Fruit fly (Drosophila melanogaster): ENCODE measurements around the gene CG5854.

CG5854 gene

dm6 chr3R:23941643-23942424 is 8.1 kb downstream of the CG5854 start (continued):
- peak; percentile 34 for TF ChIP-seq Eip75B (GFP tag; optimal IDR thresholded peaks at IDR 0.05)
- no peak for TF ChIP-seq CG31627 (GFP tag; optimal IDR thresholded peaks at IDR 0.05)
- no peak for TF ChIP-seq CG6792 (GFP tag; optimal IDR thresholded peaks at IDR 0.05)
- TF ChIP-seq CG34406 (GFP tag; optimal IDR thresholded peaks at IDR 0.05) = no peak
- no peak for TF ChIP-seq fd85E (GFP tag; optimal IDR thresholded peaks at IDR 0.05)
- 0 out of 2 replicates have a peak, but pooled peaks have one; percentile 15 for TF ChIP-seq CG11294 (GFP tag; IDR thresholded peaks at IDR 0.05)
- no peak for TF ChIP-seq Ets21C (GFP tag; optimal IDR thresholded peaks at IDR 0.05)
- peak; percentile 16 for TF ChIP-seq pdm3 (GFP tag; optimal IDR thresholded peaks at IDR 0.05)
- peak; percentile 29 for TF ChIP-seq fkh (GFP tag; optimal IDR thresholded peaks at IDR 0.05)

- TF ChIP-seq Eip78C (GFP tag) (no peak), CG11902 (GFP tag; optimal IDR thresholded peaks at IDR 0.05) (no peak), vri (GFP tag; optimal IDR thresholded peaks at IDR 0.05) (no peak), CG34406 (GFP tag; optimal IDR thresholded peaks at IDR 0.05) (no peak)
These were observed 8.8 kb downstream of the CG5854 start for dm6 chr3R:23942550-23942949.

- no peak for TF ChIP-seq fd85E (GFP tag; optimal IDR thresholded peaks at IDR 0.05)
- TF ChIP-seq Eip78C (GFP tag) = peak; percentile 62
- TF ChIP-seq CG8632 (GFP tag; optimal IDR thresholded peaks at IDR 0.05) = no peak
- no peak for TF ChIP-seq achi (GFP tag; optimal IDR thresholded peaks at IDR 0.05)
- no peak for TF ChIP-seq Sox14 (GFP tag; optimal IDR thresholded peaks at IDR 0.05)
- TF ChIP-seq Ets21C (GFP tag; optimal IDR thresholded peaks at IDR 0.05) = no peak
- TF ChIP-seq Blimp-1 (GFP tag; optimal IDR thresholded peaks at IDR 0.05) = no peak
- no peak for TF ChIP-seq spab (GFP tag; optimal IDR thresholded peaks at IDR 0.05)
- TF ChIP-seq OdsH (GFP tag; optimal IDR thresholded peaks at IDR 0.05) = no peak
- no peak for TF ChIP-seq CG11902 (GFP tag; optimal IDR thresholded peaks at IDR 0.05)
- peak; percentile 20 for TF ChIP-seq Eip75B (GFP tag; optimal IDR thresholded peaks at IDR 0.05)
- TF ChIP-seq cyc (GFP tag; optimal IDR thresholded peaks at IDR 0.05) = no peak
- no peak for TF ChIP-seq CG6792 (GFP tag; optimal IDR thresholded peaks at IDR 0.05)
- TF ChIP-seq Met (GFP tag; optimal IDR thresholded peaks at IDR 0.05) = no peak
- peak; percentile 48; the same call in 1 of the 2 replicates for TF ChIP-seq CG15336 (GFP tag; IDR thresholded peaks at IDR 0.05)
- no peak for TF ChIP-seq CG11762 (GFP tag; optimal IDR thresholded peaks at IDR 0.05; ENCODE audit: insufficient read depth)
- peak; percentile 45 for TF ChIP-seq net (GFP tag; optimal IDR thresholded peaks at IDR 0.05)
- TF ChIP-seq ss (GFP tag; optimal IDR thresholded peaks at IDR 0.05) = peak; percentile 30 to 40
- TF ChIP-seq salr (GFP tag; optimal IDR thresholded peaks at IDR 0.05) = no peak
- TF ChIP-seq fkh (GFP tag; optimal IDR thresholded peaks at IDR 0.05) = no peak
- peak; percentile 15 for TF ChIP-seq dsx (GFP tag; optimal IDR thresholded peaks at IDR 0.05; ENCODE audit: poor library complexity, severe bottlenecking)
- peak; percentile 28 for TF ChIP-seq topi (GFP tag; optimal IDR thresholded peaks at IDR 0.05)
- TF ChIP-seq CG10669 (GFP tag; optimal IDR thresholded peaks at IDR 0.05) = no peak
- TF ChIP-seq eg (GFP tag; IDR thresholded peaks at IDR 0.05) = peak; percentile 70; the same call in 2 of the 3 replicates
- peak; percentile 43; the same call in 2 of the 3 replicates for TF ChIP-seq CG6163 (GFP tag; IDR thresholded peaks at IDR 0.05)
- TF ChIP-seq lz (GFP tag; optimal IDR thresholded peaks at IDR 0.05) = no peak
- TF ChIP-seq Eip93F (GFP tag; optimal IDR thresholded peaks at IDR 0.05) = no peak
- peak; percentile 65 for TF ChIP-seq CG6854 (GFP tag; optimal IDR thresholded peaks at IDR 0.05)
- TF ChIP-seq pdm3 (GFP tag; optimal IDR thresholded peaks at IDR 0.05) = no peak
- no peak for TF ChIP-seq CG11294 (GFP tag; IDR thresholded peaks at IDR 0.05)
- TF ChIP-seq Hr38 (GFP tag; optimal IDR thresholded peaks at IDR 0.05) = no peak
- peak; percentile 31 for TF ChIP-seq Sox102F (GFP tag; optimal IDR thresholded peaks at IDR 0.05)
- TF ChIP-seq CG3919 (GFP tag; optimal IDR thresholded peaks at IDR 0.05) = no peak
- TF ChIP-seq Hr4 (GFP tag; optimal IDR thresholded peaks at IDR 0.05) = no peak
- TF ChIP-seq acj6 (GFP tag; optimal IDR thresholded peaks at IDR 0.05) = no peak
- TF ChIP-seq CG8119 (GFP tag; IDR thresholded peaks at IDR 0.05) = peak; percentile 49; the same call in 2 of the 3 replicates
- TF ChIP-seq fd59A (GFP tag; optimal IDR thresholded peaks at IDR 0.05) = no peak
- TF ChIP-seq svp (GFP tag) = peak; percentile 78
- TF ChIP-seq esn (GFP tag; optimal IDR thresholded peaks at IDR 0.05) = peak; percentile 29
- TF ChIP-seq CG4318 (GFP tag; optimal IDR thresholded peaks at IDR 0.05) = no peak
- peak; percentile 11 for TF ChIP-seq CG1621 (tag; optimal IDR thresholded peaks at IDR 0.05)
- TF ChIP-seq CG32006 (GFP tag; optimal IDR thresholded peaks at IDR 0.05) = no peak
These were observed 9.3 kb downstream of the CG5854 start, which contains the start of gene Gdh for dm6 chr3R:23942965-23943413. Gene Gdh, minus strand, starts transcription at chr3R:23943101.
